Fruit fly (Drosophila melanogaster): ENCODE data around the gene CG15337.

Gene CG15337

DNA sequence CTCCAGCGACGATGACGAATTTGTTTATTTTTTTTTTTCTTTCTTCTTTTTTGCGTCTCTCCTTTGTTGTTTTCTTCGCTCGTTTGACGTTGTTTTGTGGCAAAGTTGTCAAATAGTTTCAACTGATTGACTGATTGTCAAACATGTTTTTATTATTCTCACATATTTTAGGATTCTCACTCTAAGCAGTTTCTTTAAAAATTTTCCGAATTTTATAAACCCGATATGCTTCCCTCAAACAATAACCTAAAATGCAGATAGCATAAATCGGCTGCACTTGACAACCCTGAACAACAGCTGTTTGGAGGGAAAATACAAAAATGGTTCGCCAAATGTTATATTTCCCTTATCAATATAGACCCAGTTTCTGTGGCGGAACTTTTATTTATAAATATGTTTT, 16.3 kb upstream of the CG15337 start, which contains the start of gene CG17982 (continued):
- TF ChIP-seq CG34406 (GFP tag; optimal IDR thresholded peaks at IDR 0.05) (peak; percentile 91), Sox102F (GFP tag; optimal IDR thresholded peaks at IDR 0.05) (peak; percentile 95), Eip78C (GFP tag) (peak; percentile 96), cyc (GFP tag; optimal IDR thresholded peaks at IDR 0.05) (peak; percentile 92), CG6276 (GFP tag; optimal IDR thresholded peaks at IDR 0.05) (peak; percentile 92), net (GFP tag; optimal IDR thresholded peaks at IDR 0.05) (peak; percentile 93), CG31627 (GFP tag; optimal IDR thresholded peaks at IDR 0.05) (peak; percentile 94), CG10631 (GFP tag; optimal IDR thresholded peaks at IDR 0.05) (peak; percentile 90), eg (GFP tag; IDR thresholded peaks at IDR 0.05) (peak; percentile 90), dsx (GFP tag; optimal IDR thresholded peaks at IDR 0.05; ENCODE audit: poor library complexity, severe bottlenecking) (peak; percentile 85), salr (GFP tag; optimal IDR thresholded peaks at IDR 0.05) (peak; percentile 77 to 80), CG11902 (GFP tag; optimal IDR thresholded peaks at IDR 0.05) (peak; percentile 72), Met (GFP tag; optimal IDR thresholded peaks at IDR 0.05) (peak; percentile 95), CG15336 (GFP tag; IDR thresholded peaks at IDR 0.05) (peak; percentile 97), achi (GFP tag; optimal IDR thresholded peaks at IDR 0.05) (peak; percentile 98), dac (GFP tag; optimal IDR thresholded peaks at IDR 0.05) (peak; percentile 80), CG8119 (GFP tag; IDR thresholded peaks at IDR 0.05) (peak; percentile 85), OdsH (GFP tag; optimal IDR thresholded peaks at IDR 0.05) (peak; percentile 90)

DNA sequence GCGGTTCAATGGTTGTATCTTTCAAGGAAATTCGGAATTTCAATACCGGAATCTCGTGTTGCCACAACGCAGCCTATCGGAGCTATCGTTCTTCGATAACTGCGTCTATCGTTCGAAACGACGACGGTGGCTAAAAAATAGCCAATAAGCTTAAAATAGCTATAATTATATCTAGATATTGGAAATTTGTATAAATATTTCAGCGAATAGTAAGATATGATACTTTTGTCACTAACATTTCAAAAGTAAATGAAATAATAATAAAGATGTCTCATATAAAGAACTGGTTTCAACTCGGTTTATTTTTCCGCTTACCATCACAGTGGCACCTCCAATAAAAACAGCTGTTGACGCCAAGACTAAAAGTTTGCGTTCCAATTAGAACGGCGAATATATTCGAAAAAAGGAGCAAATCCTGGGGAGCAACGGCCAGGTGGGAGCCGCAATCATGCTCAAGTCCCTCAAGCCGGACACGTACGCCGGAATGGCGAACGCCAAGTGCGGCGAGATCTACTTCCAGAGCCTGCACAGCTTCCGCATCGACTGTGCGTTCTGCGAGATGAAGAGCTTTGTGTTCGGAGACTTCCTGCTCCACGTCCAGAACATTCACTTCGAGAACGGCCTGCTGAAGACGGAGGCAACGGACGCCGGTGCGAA, 14.2 kb upstream of the CG15337 start, which contains the start of the genes alpha-PheRS and CG2129:
Gene alpha-PheRS, minus strand, starts transcription at position 102 of the 657 bp plus-strand sequence.
Gene CG2129, plus strand, starts transcription at position 339 of the 657 bp plus-strand sequence.
- TF ChIP-seq acj6 (GFP tag; optimal IDR thresholded peaks at IDR 0.05): peak; percentile 10
- TF ChIP-seq CG6808 (GFP tag; optimal IDR thresholded peaks at IDR 0.05): no peak
- TF ChIP-seq CG3032 (tag; optimal IDR thresholded peaks at IDR 0.05): peak; percentile 39
- peak; percentile 13 for TF ChIP-seq cyc (GFP tag; optimal IDR thresholded peaks at IDR 0.05)
- no peak for TF ChIP-seq CG10669 (GFP tag; optimal IDR thresholded peaks at IDR 0.05)
- TF ChIP-seq CG8319 (GFP tag; optimal IDR thresholded peaks at IDR 0.05): no peak
- TF ChIP-seq topi (GFP tag; optimal IDR thresholded peaks at IDR 0.05): peak; percentile 46
- TF ChIP-seq Sox14 (GFP tag; optimal IDR thresholded peaks at IDR 0.05): peak; percentile 22
- TF ChIP-seq lz (GFP tag; optimal IDR thresholded peaks at IDR 0.05): peak; percentile 15
- peak; percentile 74 for TF ChIP-seq Eip78C (GFP tag)
- TF ChIP-seq esn (GFP tag; optimal IDR thresholded peaks at IDR 0.05): peak; percentile 39
- TF ChIP-seq Sox15 (GFP tag; optimal IDR thresholded peaks at IDR 0.05): no peak

DNA sequence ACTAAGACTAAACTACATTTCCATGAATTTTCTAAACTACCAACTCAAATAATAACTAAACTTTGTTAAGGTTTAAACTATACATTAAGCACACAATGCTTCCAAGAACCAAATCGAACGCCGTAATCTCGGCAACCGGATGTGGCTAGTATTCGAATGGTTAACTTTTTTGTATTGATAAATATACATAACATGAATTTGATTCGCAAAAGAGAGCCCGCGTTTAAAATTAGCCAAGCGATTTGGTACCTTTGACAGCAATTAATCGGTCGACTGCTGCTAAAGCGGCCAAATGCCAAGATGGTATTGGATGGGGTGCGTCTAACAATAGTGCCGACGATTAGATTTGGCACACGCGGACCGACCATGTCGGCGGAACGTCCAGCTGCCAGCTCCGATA, 12.2 kb upstream of the CG15337 start, which contains the start of gene CG15336:
Gene CG15336, plus strand, starts transcription at position 301 of the 400 bp plus-strand sequence.
- no peak for TF ChIP-seq CG11762 (GFP tag; optimal IDR thresholded peaks at IDR 0.05; ENCODE audit: insufficient read depth)
- TF ChIP-seq salr (GFP tag; optimal IDR thresholded peaks at IDR 0.05): no peak
- TF ChIP-seq Gug (GFP tag; IDR thresholded peaks at IDR 0.05): no peak
- TF ChIP-seq fd85E (GFP tag; optimal IDR thresholded peaks at IDR 0.05): no peak
- TF ChIP-seq CG3919 (GFP tag; optimal IDR thresholded peaks at IDR 0.05): no peak
- TF ChIP-seq dac (GFP tag; optimal IDR thresholded peaks at IDR 0.05): no peak
- TF ChIP-seq topi (GFP tag; optimal IDR thresholded peaks at IDR 0.05): no peak
- TF ChIP-seq CG4318 (GFP tag; optimal IDR thresholded peaks at IDR 0.05): no peak
- TF ChIP-seq CG7368 (GFP tag; optimal IDR thresholded peaks at IDR 0.05): no peak
- TF ChIP-seq Ets21C (GFP tag; optimal IDR thresholded peaks at IDR 0.05): no peak
- no peak for TF ChIP-seq CG31627 (GFP tag; optimal IDR thresholded peaks at IDR 0.05)

- TF ChIP-seq pdm3 (GFP tag; optimal IDR thresholded peaks at IDR 0.05) (no peak), Eip78C (GFP tag) (peak; percentile 32)
Observed at dm6 chrX:8148556-8148955, 11.3 kb upstream of the CG15337 start, which contains the start of gene CG10959. TSS of gene CG10959 (plus strand) at chrX:8148783.
